Worm (Caenorhabditis elegans) whole organism, L4 larva: ENCODE data around the gene F26G1.2.
A peak's percentile ranks its signal among the peaks of the same experiment; 100 is the strongest.

Source experiments
- F26F4.8 ChIP-seq: fragments of 200-800 bp; sonication (Bioruptor generic); conservative IDR thresholded peaks from 2 replicates; pipeline ENCODE4 v1.3.6; 2022; ENCODE audit warnings: missing genetic modification characterization, missing compliant biosample characterization
- F37D6.2 ChIP-seq: sonication (generic microtip); optimal IDR thresholded peaks from 2 replicates; lab custom pipeline; 2016; ENCODE audit warnings: mild to moderate bottlenecking, missing genetic modification characterization, missing compliant biosample characterization
- F44E2.7 ChIP-seq: fragments of 200-800 bp; sonication (Bioruptor generic); IDR thresholded peaks from 2 replicates; pipeline ENCODE4 v2.1.2; 2022; ENCODE audit warnings: missing genetic modification characterization, missing compliant biosample characterization
- R02D3.7 ChIP-seq: fragments of 150-350 bp; sonication (generic microtip); optimal IDR thresholded peaks from 3 replicates; lab custom pipeline; 2014; ENCODE audit warnings: missing biosample characterization, missing genetic modification characterization
- T26A8.4 ChIP-seq: fragments of 200-800 bp; sonication (Bioruptor generic); IDR thresholded peaks from 2 replicates; pipeline ENCODE4 v1.3.6; 2022; ENCODE audit warnings: missing genetic modification characterization, missing compliant biosample characterization
- Y5F2A.4 ChIP-seq: fragments of 200-800 bp; sonication (Bioruptor generic); optimal IDR thresholded peaks from 2 replicates; lab custom pipeline; 2018; ENCODE audit warnings: mild to moderate bottlenecking, missing genetic modification characterization, missing compliant biosample characterization
- Y75B8A.6 ChIP-seq: fragments of 200-800 bp; sonication (Bioruptor generic); IDR thresholded peaks from 2 replicates; pipeline ENCODE4 v1.3.6; 2022; ENCODE audit warnings: missing genetic modification reagents, missing genetic modification characterization, missing compliant biosample characterization
- ZK337.2 ChIP-seq: fragments of 200-800 bp; sonication (Bioruptor generic); IDR thresholded peaks from 2 replicates; pipeline ENCODE4 v1.3.6; 2022; ENCODE audit warnings: missing genetic modification reagents, missing genetic modification characterization, missing compliant biosample characterization
- aly-2 ChIP-seq: sonication (generic microtip); optimal IDR thresholded peaks from 2 replicates; lab custom pipeline; 2018; ENCODE audit warnings: missing biosample characterization, missing genetic modification characterization
- ama-1 ChIP-seq: fragments of 150-350 bp; optimal IDR thresholded peaks from 2 replicates; lab custom pipeline; 2014; ENCODE audit warnings: inconsistent platforms, mixed read lengths
- arid-1 ChIP-seq: fragments of 200-800 bp; sonication (Bioruptor generic); conservative IDR thresholded peaks from 2 replicates; pipeline ENCODE4 v1.3.6; 2022; ENCODE audit warnings: missing genetic modification reagents, missing genetic modification characterization, missing compliant biosample characterization
- ceh-28 ChIP-seq: fragments of 150-350 bp; optimal IDR thresholded peaks from 2 replicates; lab custom pipeline; 2014; ENCODE audit warnings: missing biosample characterization, missing genetic modification reagents, missing genetic modification characterization
- ceh-44 ChIP-seq: fragments of 200-800 bp; sonication (Bioruptor generic); IDR thresholded peaks from 2 replicates; pipeline ENCODE4 v1.3.6; 2022; ENCODE audit warnings: missing genetic modification reagents, missing genetic modification characterization, missing compliant biosample characterization
- ces-1 ChIP-seq: fragments of 150-350 bp; sonication (generic microtip); optimal IDR thresholded peaks from 4 replicates; lab custom pipeline; 2014; ENCODE audit warnings: missing biosample characterization, missing genetic modification reagents, missing genetic modification characterization
- daf-16 ChIP-seq, 3 experiments: sonication (generic microtip); optimal IDR thresholded peaks; 2 replicates each; lab custom pipeline; 2016 to 2017; ENCODE audit warnings: missing genetic modification characterization in 3 of 3, missing genetic modification reagents in 3 of 3, mild to moderate bottlenecking in 2 of 3, missing compliant biosample characterization in 2 of 3, missing biosample characterization in 1 of 3, moderate library complexity in 1 of 3
- daf-19 ChIP-seq: fragments of 200-800 bp; sonication (Bioruptor generic); conservative IDR thresholded peaks from 2 replicates; pipeline ENCODE4 v1.3.6; 2022; ENCODE audit warnings: missing genetic modification characterization, missing compliant biosample characterization
- daf-8 ChIP-seq: fragments of 200-800 bp; sonication (Bioruptor generic); IDR thresholded peaks from 2 replicates; pipeline ENCODE4 v1.3.6; 2022; ENCODE audit warnings: missing genetic modification characterization, missing compliant biosample characterization
- dmd-8 ChIP-seq: fragments of 200-800 bp; sonication (Bioruptor generic); IDR thresholded peaks from 2 replicates; pipeline ENCODE4 v1.3.6; 2022; ENCODE audit warnings: missing genetic modification characterization, missing compliant biosample characterization
- dmd-9 ChIP-seq: fragments of 200-800 bp; sonication (Bioruptor generic); IDR thresholded peaks from 2 replicates; pipeline ENCODE4 v1.3.6; 2022; ENCODE audit warnings: missing genetic modification reagents, missing genetic modification characterization, missing compliant biosample characterization
- dpl-1 ChIP-seq: fragments of 150-350 bp; optimal IDR thresholded peaks from 2 replicates; lab custom pipeline; 2014; ENCODE audit warnings: missing biosample characterization, missing genetic modification reagents, missing genetic modification characterization
- dve-1 ChIP-seq: sonication (generic microtip); optimal IDR thresholded peaks from 2 replicates; lab custom pipeline; 2017; ENCODE audit warnings: antibody characterized with exemption, mild to moderate bottlenecking, missing genetic modification characterization, missing compliant biosample characterization; ENCODE audit not compliant: insufficient read depth
- egl-43 ChIP-seq: fragments of 200-800 bp; sonication (Bioruptor generic); IDR thresholded peaks from 2 replicates; pipeline ENCODE4 v1.3.6; 2022; ENCODE audit warnings: missing genetic modification reagents, missing genetic modification characterization, missing compliant biosample characterization
- fkh-10 ChIP-seq: fragments of 150-350 bp; optimal IDR thresholded peaks from 2 replicates; lab custom pipeline; 2014; ENCODE audit warnings: missing biosample characterization, missing genetic modification reagents, missing genetic modification characterization
- gei-8 ChIP-seq: fragments of 200-800 bp; sonication (Bioruptor generic); optimal IDR thresholded peaks from 2 replicates; lab custom pipeline; 2018; ENCODE audit warnings: mild to moderate bottlenecking, missing genetic modification characterization, missing compliant biosample characterization
- hif-1 ChIP-seq, 2 experiments: sonication (generic microtip); optimal IDR thresholded peaks; 2 replicates each; lab custom pipeline; 2016 to 2017; ENCODE audit warnings: missing compliant biosample characterization in 2 of 2, missing genetic modification characterization in 2 of 2, missing genetic modification reagents in 2 of 2, missing genotype in 2 of 2, mild to moderate bottlenecking in 1 of 2
- hlh-11 ChIP-seq: fragments of 200-800 bp; sonication (Bioruptor generic); optimal IDR thresholded peaks from 2 replicates; lab custom pipeline; 2018; ENCODE audit warnings: mild to moderate bottlenecking, missing genetic modification characterization, missing compliant biosample characterization
- hlh-30 ChIP-seq: sonication (generic microtip); optimal IDR thresholded peaks from 2 replicates; lab custom pipeline; 2017; ENCODE audit warnings: antibody characterized with exemption, mild to moderate bottlenecking, missing genetic modification characterization, missing compliant biosample characterization; ENCODE audit not compliant: insufficient read depth
- hmg-1.1 ChIP-seq: fragments of 200-800 bp; sonication (Bioruptor generic); IDR thresholded peaks from 2 replicates; pipeline ENCODE4 v1.3.6; 2022; ENCODE audit warnings: missing genetic modification reagents, missing genetic modification characterization, missing compliant biosample characterization
- jun-1 ChIP-seq: fragments of 150-350 bp; optimal IDR thresholded peaks from 2 replicates; lab custom pipeline; 2014; ENCODE audit warnings: missing biosample characterization, missing genetic modification reagents, missing genetic modification characterization
- lin-15B ChIP-seq: fragments of 150-350 bp; sonication (generic microtip); optimal IDR thresholded peaks from 3 replicates; lab custom pipeline; 2014; ENCODE audit warnings: missing biosample characterization, missing genetic modification characterization
- lin-38 ChIP-seq: fragments of 200-800 bp; sonication (Bioruptor generic); IDR thresholded peaks from 2 replicates; pipeline ENCODE4 v1.3.6; 2022; ENCODE audit warnings: missing genetic modification reagents, missing genetic modification characterization, missing compliant biosample characterization
- lsy-2 ChIP-seq, 2 experiments: fragments of 150-350 bp in 1 of 2; sonication (generic microtip) in 1 of 2; optimal IDR thresholded peaks; 2 replicates each; lab custom pipeline; 2014 to 2017; ENCODE audit warnings: missing biosample characterization in 2 of 2, missing genetic modification characterization in 2 of 2
- mdl-1 ChIP-seq, 2 experiments: fragments of 150-350 bp in 1 of 2; sonication (generic microtip) in 1 of 2; optimal IDR thresholded peaks; 2 replicates each; lab custom pipeline; 2014 to 2017; ENCODE audit warnings: missing biosample characterization in 2 of 2, missing genetic modification characterization in 2 of 2
- mep-1 ChIP-seq: fragments of 150-350 bp; sonication (generic microtip); optimal IDR thresholded peaks from 3 replicates; lab custom pipeline; 2014; ENCODE audit warnings: missing biosample characterization, missing genetic modification characterization
- mxl-2 ChIP-seq: fragments of 200-800 bp; sonication (Bioruptor generic); conservative IDR thresholded peaks from 2 replicates; pipeline ENCODE4 v1.3.6; 2022; ENCODE audit warnings: missing genetic modification reagents, missing genetic modification characterization, missing compliant biosample characterization
- nhr-11 ChIP-seq: fragments of 150-350 bp; optimal IDR thresholded peaks from 2 replicates; lab custom pipeline; 2014; ENCODE audit warnings: missing biosample characterization, missing genetic modification characterization
- nhr-28 ChIP-seq: fragments of 150-350 bp; optimal IDR thresholded peaks from 2 replicates; lab custom pipeline; 2014; ENCODE audit warnings: missing biosample characterization, missing genetic modification characterization
- php-3 ChIP-seq: fragments of 200-800 bp; sonication (Bioruptor generic); IDR thresholded peaks from 2 replicates; pipeline ENCODE4 v1.3.6; 2022; ENCODE audit warnings: missing genetic modification reagents, missing genetic modification characterization, missing compliant biosample characterization
- set-16 ChIP-seq: fragments of 200-800 bp; sonication (Bioruptor generic); IDR thresholded peaks from 2 replicates; pipeline ENCODE4 v1.3.6; 2022; ENCODE audit warnings: missing genetic modification reagents, missing genetic modification characterization, missing compliant biosample characterization
- skn-1 ChIP-seq: fragments of 150-350 bp; optimal IDR thresholded peaks from 2 replicates; lab custom pipeline; 2014; ENCODE audit warnings: missing biosample characterization, missing genetic modification characterization
- snpc-4 ChIP-seq: fragments of 150-350 bp; optimal IDR thresholded peaks from 2 replicates; lab custom pipeline; 2014; ENCODE audit warnings: missing biosample characterization, missing genetic modification characterization
- spr-3 ChIP-seq: fragments of 200-800 bp; sonication (Bioruptor generic); optimal IDR thresholded peaks from 2 replicates; lab custom pipeline; 2018; ENCODE audit warnings: mild to moderate bottlenecking, missing genetic modification characterization, missing compliant biosample characterization
- tag-97 ChIP-seq: fragments of 200-800 bp; sonication (Bioruptor generic); IDR thresholded peaks from 2 replicates; pipeline ENCODE4 v1.3.6; 2022; ENCODE audit warnings: missing genetic modification characterization, missing compliant biosample characterization
- unc-62 ChIP-seq, 3 experiments: fragments of 150-350 bp in 1 of 3; sonication (generic microtip); optimal IDR thresholded peaks in 2 of 3; peaks in 1 of 3; 1 replicate in 1 of 3; 2 replicates in 2 of 3; lab custom pipeline; 2014 to 2017; ENCODE audit warnings: missing biosample characterization in 3 of 3, missing genetic modification characterization in 3 of 3, missing genetic modification reagents in 3 of 3, missing genotype in 1 of 3
- ztf-11 ChIP-seq: fragments of 150-350 bp; optimal IDR thresholded peaks from 2 replicates; lab custom pipeline; 2014; ENCODE audit warnings: missing biosample characterization, missing genetic modification characterization
- ztf-7 ChIP-seq: fragments of 150-350 bp; optimal IDR thresholded peaks from 2 replicates; lab custom pipeline; 2014; ENCODE audit warnings: missing biosample characterization, missing genetic modification characterization

F26G1.2 gene

ce11 chrII:4739984-4740462 lies 22.9 kb upstream of the F26G1.2 start, which contains the start of gene eas-1 (continued):
- 0 out of 2 replicates have a peak, but pooled peaks have one; percentile 79 for TF ChIP-seq tag-97
- TF ChIP-seq F37D6.2 (tag; lab: Kevin White, UChicago) = peak; percentile 14
- TF ChIP-seq hlh-11 (tag; lab: Kevin White, UChicago) = peak; percentile 71
- TF ChIP-seq F44E2.7 (GFP tag; lab: Robert Waterston, UW) = no peak
- TF ChIP-seq nhr-28 = peak; percentile 45
- peak; percentile 82 to 95 for TF ChIP-seq mdl-1 (tag; optimal IDR thresholded peaks at IDR 0.05; lab: Kevin White, UChicago)
- TF ChIP-seq hmg-1.1 = peak; percentile 66
- TF ChIP-seq php-3 (GFP tag; lab: Robert Waterston, UW) = no peak
- TF ChIP-seq daf-16 (GFP tag; optimal IDR thresholded peaks at IDR 0.05; lab: Kevin White, UChicago) = no peak
- TF ChIP-seq daf-16 (tag; optimal IDR thresholded peaks at IDR 0.05; lab: Kevin White, UChicago) = peak; percentile 42
- peak; percentile 91 for TF ChIP-seq hlh-30 (tag; lab: Kevin White, UChicago)
- TF ChIP-seq dve-1 (tag; lab: Kevin White, UChicago) = peak; percentile 59
- no peak for TF ChIP-seq spr-3 (GFP tag; lab: Kevin White, UChicago)
- TF ChIP-seq unc-62 (GFP tag; optimal IDR thresholded peaks at IDR 0.05 in 1 of 2; lab: Kevin White, UChicago) = peak in 1 of 2 experiments; percentile 87
- no peak for TF ChIP-seq unc-62 (tag; optimal IDR thresholded peaks at IDR 0.05; lab: Kevin White, UChicago)
- TF ChIP-seq egl-43 = no peak
- peak; percentile 38 for TF ChIP-seq fkh-10 (GFP tag; lab: Kevin White, UChicago)
- TF ChIP-seq skn-1 (tag; lab: Kevin White, UChicago) = no peak
- no peak for TF ChIP-seq aly-2 (tag; lab: Kevin White, UChicago)
- TF ChIP-seq lsy-2 (tag; optimal IDR thresholded peaks at IDR 0.05; lab: Kevin White, UChicago) = peak in 1 of 2 experiments; percentile 86
- TF ChIP-seq dmd-9 (GFP tag; lab: Robert Waterston, UW) = peak; percentile 80
- 0 out of 2 replicates have a peak, but pooled peaks have one; percentile 45 for TF ChIP-seq mxl-2
- peak; percentile 97 for TF ChIP-seq dpl-1
- TF ChIP-seq Y75B8A.6 (GFP tag; lab: Robert Waterston, UW) = no peak
- TF ChIP-seq ZK337.2 = peak; percentile 90

DNA sequence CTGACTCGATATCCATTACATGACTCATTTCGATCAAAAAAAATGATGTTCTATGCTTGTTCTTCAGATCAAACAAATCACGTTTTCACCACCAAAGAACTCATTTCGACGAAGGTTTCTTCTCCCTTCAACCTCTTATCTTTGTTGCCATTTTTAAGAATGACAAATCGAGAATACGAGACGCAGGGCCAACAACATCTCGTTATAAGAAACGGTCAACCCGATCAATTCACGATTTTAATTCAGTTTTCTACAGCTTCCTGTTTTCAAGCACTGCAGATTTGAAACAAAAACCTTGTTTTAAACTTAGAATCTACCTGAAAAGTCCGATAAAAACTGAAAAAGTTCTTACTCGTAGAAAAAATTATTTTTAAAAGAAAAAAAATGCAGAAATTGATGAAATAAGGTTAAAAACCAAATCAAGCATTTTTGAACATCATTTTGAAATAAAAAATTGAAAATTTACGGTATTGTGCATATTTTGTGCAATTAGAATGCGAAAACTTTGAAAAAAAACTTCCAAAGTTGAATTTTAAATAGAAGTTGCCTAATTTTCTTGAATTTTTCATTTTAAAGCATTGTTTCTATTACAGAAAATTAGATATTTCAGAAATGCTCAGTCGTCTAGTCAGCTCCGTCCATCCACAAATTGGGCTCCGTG lies 21.2 kb upstream of the F26G1.2 start, which contains the start of gene acs-11:
TSS of gene acs-11 (plus strand) at position 611 of the 661 bp plus-strand sequence.
- TF ChIP-seq aly-2 (tag; lab: Kevin White, UChicago) (no peak), dmd-8 (no peak), daf-8 (GFP tag; lab: Robert Waterston, UW) (no peak), F37D6.2 (tag; lab: Kevin White, UChicago) (no peak), nhr-28 (peak; percentile 64), ceh-28 (tag; lab: Kevin White, UChicago) (no peak), skn-1 (tag; lab: Kevin White, UChicago) (no peak), mep-1 (tag; lab: Kevin White, UChicago) (no peak), ama-1 (peak; percentile 57), php-3 (GFP tag; lab: Robert Waterston, UW) (no peak), set-16 (GFP tag; lab: Robert Waterston, UW) (no peak), hlh-30 (tag; lab: Kevin White, UChicago) (peak; percentile 61), T26A8.4 (GFP tag; lab: Robert Waterston, UW) (no peak), snpc-4 (no peak), lin-15B (tag; lab: Kevin White, UChicago) (no peak), hmg-1.1 (no peak), ces-1 (GFP tag; lab: Kevin White, UChicago) (no peak), unc-62 (GFP tag; optimal IDR thresholded peaks at IDR 0.05 in 1 of 2; lab: Kevin White, UChicago) (no peak), unc-62 (tag; optimal IDR thresholded peaks at IDR 0.05; lab: Kevin White, UChicago) (no peak), jun-1 (tag; lab: Kevin White, UChicago) (no peak), hif-1 (tag; optimal IDR thresholded peaks at IDR 0.05; lab: Kevin White, UChicago) (no peak), gei-8 (GFP tag; lab: Kevin White, UChicago) (no peak), lin-38 (no peak), ztf-7 (tag; lab: Kevin White, UChicago) (no peak), F26F4.8 (GFP tag; lab: Robert Waterston, UW) (no peak), ztf-11 (no peak), ZK337.2 (no peak), Y5F2A.4 (GFP tag; lab: Kevin White, UChicago) (no peak), arid-1 (GFP tag; lab: Robert Waterston, UW) (no peak), ceh-44 (GFP tag; lab: Robert Waterston, UW) (no peak), spr-3 (GFP tag; lab: Kevin White, UChicago) (no peak), nhr-11 (tag; lab: Kevin White, UChicago) (no peak), daf-19 (GFP tag; lab: Robert Waterston, UW) (no peak), R02D3.7 (tag; lab: Kevin White, UChicago) (no peak)
